Worm (Caenorhabditis elegans) whole organism, young adult: ENCODE results near the gene F38A1.9.

Source experiments
- B0035.1 ChIP-seq: sonication (generic microtip); optimal IDR thresholded peaks from 2 replicates; lab custom pipeline; 2016; ENCODE audit warnings: missing genetic modification characterization, mild to moderate bottlenecking, missing compliant biosample characterization, missing genotype, missing genetic modification reagents
- F22D6.2 ChIP-seq: sonication (generic microtip); optimal IDR thresholded peaks from 2 replicates; lab custom pipeline; 2016; ENCODE audit warnings: mild to moderate bottlenecking, missing genetic modification characterization, missing compliant biosample characterization
- F23B12.7 ChIP-seq: sonication (generic microtip); optimal IDR thresholded peaks from 2 replicates; lab custom pipeline; 2017; ENCODE audit warnings: missing genetic modification characterization, mild to moderate bottlenecking, missing compliant biosample characterization, antibody characterized with exemption, moderate library complexity; ENCODE audit not compliant: insufficient read depth
- F57C9.4 ChIP-seq: sonication (generic microtip); optimal IDR thresholded peaks from 2 replicates; lab custom pipeline; 2017; ENCODE audit warnings: mild to moderate bottlenecking, missing genetic modification characterization, missing compliant biosample characterization
- Y53F4B.3 ChIP-seq: fragments of 200-800 bp; sonication (Bioruptor generic); IDR thresholded peaks from 2 replicates; pipeline ENCODE4 v1.3.6; 2022; ENCODE audit warnings: missing genetic modification reagents, missing genetic modification characterization, missing compliant biosample characterization
- ZK185.1 ChIP-seq: sonication (generic microtip); optimal IDR thresholded peaks from 2 replicates; lab custom pipeline; 2016; ENCODE audit warnings: mild to moderate bottlenecking, missing genetic modification characterization, missing compliant biosample characterization; ENCODE audit not compliant: poor library complexity, severe bottlenecking
- akir-1 ChIP-seq: fragments of 200-800 bp; sonication (Bioruptor generic); optimal IDR thresholded peaks from 2 replicates; lab custom pipeline; 2018; ENCODE audit warnings: mild to moderate bottlenecking, missing genetic modification characterization, moderate library complexity, missing compliant biosample characterization
- aptf-2 ChIP-seq: fragments of 200-800 bp; sonication (Bioruptor generic); conservative IDR thresholded peaks from 2 replicates; pipeline ENCODE4 v1.3.6; 2022; ENCODE audit warnings: missing genetic modification reagents, missing genetic modification characterization, missing compliant biosample characterization
- cebp-2 ChIP-seq: fragments of 200-800 bp; sonication (Bioruptor generic); IDR thresholded peaks from 2 replicates; pipeline ENCODE4 v1.3.6; 2022; ENCODE audit warnings: missing genetic modification characterization, missing compliant biosample characterization
- ceh-79 ChIP-seq: sonication (generic microtip); optimal IDR thresholded peaks from 2 replicates; lab custom pipeline; 2017; ENCODE audit warnings: mild to moderate bottlenecking, missing genetic modification characterization, missing compliant biosample characterization
- chd-7 ChIP-seq: sonication (generic microtip); optimal IDR thresholded peaks from 2 replicates; lab custom pipeline; 2016; ENCODE audit warnings: mild to moderate bottlenecking, missing genetic modification characterization, moderate library complexity, missing compliant biosample characterization
- dox-1 ChIP-seq: fragments of 200-800 bp; sonication (Bioruptor generic); IDR thresholded peaks from 2 replicates; pipeline ENCODE4 v1.3.6; 2022; ENCODE audit warnings: missing genetic modification reagents, missing genetic modification characterization, missing compliant biosample characterization
- egl-18 ChIP-seq: fragments of 200-800 bp; sonication (Bioruptor generic); IDR thresholded peaks from 2 replicates; pipeline ENCODE4 v1.3.6; 2022; ENCODE audit warnings: missing genetic modification reagents, missing genetic modification characterization, missing compliant biosample characterization
- egrh-3 ChIP-seq: fragments of 200-800 bp; sonication (Bioruptor generic); IDR thresholded peaks from 2 replicates; pipeline ENCODE4 v1.3.6; 2022; ENCODE audit warnings: missing genetic modification reagents, missing genetic modification characterization, missing compliant biosample characterization
- hmg-1.2 ChIP-seq: fragments of 200-800 bp; sonication (Bioruptor generic); IDR thresholded peaks from 2 replicates; pipeline ENCODE4 v1.3.6; 2022; ENCODE audit warnings: missing genetic modification reagents, missing genetic modification characterization, missing compliant biosample characterization
- lin-26 ChIP-seq: fragments of 200-800 bp; sonication (Bioruptor generic); IDR thresholded peaks from 2 replicates; pipeline ENCODE4 v1.3.6; 2022; ENCODE audit warnings: missing genetic modification reagents, missing genetic modification characterization, missing compliant biosample characterization
- madf-6 ChIP-seq: fragments of 200-800 bp; sonication (Bioruptor generic); IDR thresholded peaks from 2 replicates; pipeline ENCODE4 v1.3.6; 2022; ENCODE audit warnings: missing genetic modification reagents, missing genetic modification characterization, missing compliant biosample characterization
- mcd-1 ChIP-seq: fragments of 200-800 bp; sonication (Bioruptor generic); IDR thresholded peaks from 2 replicates; pipeline ENCODE4 v1.3.6; 2022; ENCODE audit warnings: missing genetic modification reagents, missing genetic modification characterization, missing compliant biosample characterization
- mxl-1 ChIP-seq: sonication (generic microtip); optimal IDR thresholded peaks from 2 replicates; lab custom pipeline; 2016; ENCODE audit warnings: missing genetic modification characterization, missing compliant biosample characterization
- nfya-1 ChIP-seq: sonication (generic microtip); optimal IDR thresholded peaks from 2 replicates; lab custom pipeline; 2017; ENCODE audit warnings: antibody characterized with exemption, missing compliant biosample characterization, missing genetic modification characterization, borderline replicate concordance; ENCODE audit not compliant: insufficient read depth
- nfyb-1 ChIP-seq: fragments of 200-800 bp; sonication (Bioruptor generic); IDR thresholded peaks from 2 replicates; pipeline ENCODE4 v1.3.6; 2022; ENCODE audit warnings: missing genetic modification reagents, missing genetic modification characterization, missing compliant biosample characterization
- nhr-80 ChIP-seq: sonication (generic microtip); optimal IDR thresholded peaks from 2 replicates; lab custom pipeline; 2016; ENCODE audit warnings: missing genetic modification characterization, missing compliant biosample characterization
- repo-1 ChIP-seq: sonication (generic microtip); optimal IDR thresholded peaks from 2 replicates; lab custom pipeline; 2017; ENCODE audit warnings: mild to moderate bottlenecking, missing genetic modification characterization, missing compliant biosample characterization
- snpc-1.1 ChIP-seq: sonication (generic microtip); optimal IDR thresholded peaks from 2 replicates; lab custom pipeline; 2017; ENCODE audit warnings: missing genetic modification characterization, mild to moderate bottlenecking, missing compliant biosample characterization, antibody characterized with exemption, moderate library complexity, missing genotype, missing genetic modification reagents; ENCODE audit not compliant: insufficient read depth
- snpc-1.3 ChIP-seq: sonication (generic microtip); optimal IDR thresholded peaks from 2 replicates; lab custom pipeline; 2017; ENCODE audit warnings: missing genetic modification characterization, mild to moderate bottlenecking, missing compliant biosample characterization, antibody characterized with exemption, moderate library complexity, missing genotype, missing genetic modification reagents; ENCODE audit not compliant: insufficient read depth
- snpc-3.4 ChIP-seq: sonication (generic microtip); optimal IDR thresholded peaks from 2 replicates; lab custom pipeline; 2017; ENCODE audit warnings: missing genetic modification characterization, mild to moderate bottlenecking, missing compliant biosample characterization, antibody characterized with exemption, moderate library complexity, missing genotype, missing genetic modification reagents
- unc-130 ChIP-seq: sonication (generic microtip); optimal IDR thresholded peaks from 2 replicates; lab custom pipeline; 2016; ENCODE audit warnings: missing genetic modification reagents, missing genetic modification characterization, missing compliant biosample characterization
- zfh-2 ChIP-seq: fragments of 200-800 bp; sonication (Bioruptor generic); conservative IDR thresholded peaks from 2 replicates; pipeline ENCODE4 v1.3.6; 2022; ENCODE audit warnings: missing genetic modification reagents, missing genetic modification characterization, missing compliant biosample characterization
- ztf-3 ChIP-seq: fragments of 200-800 bp; sonication (Bioruptor generic); optimal IDR thresholded peaks from 2 replicates; lab custom pipeline; 2018; ENCODE audit warnings: mild to moderate bottlenecking, missing genetic modification characterization, missing compliant biosample characterization
- ztf-6 ChIP-seq: fragments of 200-800 bp; sonication (Bioruptor generic); IDR thresholded peaks from 2 replicates; pipeline ENCODE4 v1.3.6; 2022; ENCODE audit warnings: missing genetic modification reagents, missing genetic modification characterization, missing compliant biosample characterization

The F38A1.9 gene

DNA sequence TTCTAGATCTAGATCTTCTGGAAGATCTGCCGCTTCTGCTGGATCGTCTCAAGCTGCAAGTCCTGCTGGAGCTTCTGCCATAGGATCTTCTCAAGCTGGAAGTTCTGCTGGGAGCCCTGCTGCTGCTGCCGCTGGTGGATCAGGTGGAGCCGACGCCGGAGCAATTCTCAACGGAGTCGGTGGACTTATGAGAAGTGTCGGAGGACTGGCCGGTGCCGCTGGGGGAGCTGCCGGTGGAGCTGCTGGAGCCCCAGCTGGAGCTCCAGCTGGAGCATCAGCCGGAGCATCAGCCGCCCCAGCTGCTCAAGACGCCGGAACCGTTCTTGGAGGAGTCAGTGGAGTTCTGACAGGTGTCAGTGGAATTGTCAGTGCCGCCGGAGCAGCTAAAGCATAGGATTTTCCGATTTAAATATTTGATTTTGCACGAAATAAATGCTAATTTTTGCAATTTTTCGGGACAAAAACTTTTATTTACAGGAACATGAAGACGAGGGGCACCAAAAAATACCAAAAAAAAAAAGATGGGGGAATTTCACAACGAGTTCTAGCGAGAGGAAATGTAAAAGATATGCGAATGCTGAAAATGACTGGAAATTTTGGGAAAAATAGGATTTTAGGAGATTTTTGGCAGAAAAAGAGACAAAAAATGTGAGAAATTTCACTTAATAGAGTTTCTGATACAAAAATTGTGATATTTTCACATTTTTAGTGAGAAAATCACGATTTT lies 12.6 kb downstream of the F38A1.9 start:
- peak; percentile 96 for TF ChIP-seq zfh-2
- no peak for TF ChIP-seq ceh-79 (tag; lab: Kevin White, UChicago)
- 0 out of 2 replicates have a peak, but pooled peaks have one; percentile 19 for TF ChIP-seq dox-1 (GFP tag; lab: Robert Waterston, UW)
- TF ChIP-seq chd-7: peak; percentile 27
- 0 out of 2 replicates have a peak, but pooled peaks have one; percentile 28 for TF ChIP-seq madf-6 (GFP tag; lab: Robert Waterston, UW)
- TF ChIP-seq ztf-6 (GFP tag; lab: Robert Waterston, UW): no peak
- no peak for TF ChIP-seq ZK185.1 (tag; lab: Kevin White, UChicago)
- TF ChIP-seq ztf-3 (GFP tag; lab: Kevin White, UChicago): no peak
- no peak for TF ChIP-seq cebp-2 (GFP tag; lab: Robert Waterston, UW)
- no peak for TF ChIP-seq F23B12.7
- TF ChIP-seq egrh-3 (GFP tag; lab: Robert Waterston, UW): peak; percentile 98
- no peak for TF ChIP-seq snpc-1.1 (tag; lab: Kevin White, UChicago)
- 0 out of 2 replicates have a peak, but pooled peaks have one; percentile 23 for TF ChIP-seq mcd-1
- TF ChIP-seq snpc-1.3 (tag; lab: Kevin White, UChicago): no peak

DNA sequence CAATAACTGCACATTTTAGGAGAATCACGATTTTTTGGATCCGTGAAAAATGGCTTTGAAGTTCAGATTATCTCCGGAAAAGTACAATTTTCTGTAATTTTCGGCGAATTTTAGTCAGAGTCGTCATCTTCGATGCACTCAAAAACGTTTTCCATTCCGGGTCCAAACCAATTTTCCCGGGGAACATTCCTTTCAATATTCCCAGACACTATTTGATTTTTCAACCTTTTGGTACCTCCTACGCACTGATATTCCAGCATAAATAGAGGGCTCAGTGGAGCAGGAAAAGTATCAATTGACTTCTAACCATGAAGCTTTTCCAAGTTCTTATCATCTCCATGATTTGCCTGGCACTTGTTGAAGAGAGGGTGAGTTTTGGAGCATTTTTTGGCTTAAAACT lies 13.6 kb downstream of the F38A1.9 start, which contains the start of gene W09G12.6:
TSS of gene W09G12.6 (plus strand) at position 301 of the 400 bp plus-strand sequence.
- no peak for TF ChIP-seq aptf-2 (GFP tag; lab: Robert Waterston, UW)

DNA sequence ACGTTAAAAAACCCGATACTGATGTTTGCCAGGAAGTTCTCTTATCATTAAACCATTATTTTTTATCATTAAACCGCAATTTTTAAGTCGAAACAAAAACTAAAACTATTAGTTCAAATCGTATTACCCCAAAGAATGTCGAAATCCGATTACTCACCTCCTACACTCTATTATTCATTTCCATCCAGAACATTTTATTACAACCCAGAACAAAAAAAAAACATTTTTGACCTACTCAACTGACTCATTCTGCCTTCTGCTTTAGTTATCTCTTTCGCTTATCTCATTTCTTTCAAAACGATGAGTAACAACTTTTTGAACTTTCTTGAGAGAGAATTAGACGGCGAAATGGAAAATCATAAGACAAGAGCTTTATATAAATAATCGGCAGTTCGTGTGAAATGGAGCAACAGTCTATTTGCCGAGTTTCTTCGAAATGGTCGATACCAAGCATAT lies 16.4 kb downstream of the F38A1.9 start, which contains the start of gene W09G12.7:
TSS of gene W09G12.7 (plus strand) at position 406 of the 456 bp plus-strand sequence.
- peak; percentile 48 for TF ChIP-seq nhr-80
- no peak for TF ChIP-seq snpc-3.4
- TF ChIP-seq egl-18: no peak
- no peak for TF ChIP-seq F57C9.4 (tag; lab: Kevin White, UChicago)

DNA sequence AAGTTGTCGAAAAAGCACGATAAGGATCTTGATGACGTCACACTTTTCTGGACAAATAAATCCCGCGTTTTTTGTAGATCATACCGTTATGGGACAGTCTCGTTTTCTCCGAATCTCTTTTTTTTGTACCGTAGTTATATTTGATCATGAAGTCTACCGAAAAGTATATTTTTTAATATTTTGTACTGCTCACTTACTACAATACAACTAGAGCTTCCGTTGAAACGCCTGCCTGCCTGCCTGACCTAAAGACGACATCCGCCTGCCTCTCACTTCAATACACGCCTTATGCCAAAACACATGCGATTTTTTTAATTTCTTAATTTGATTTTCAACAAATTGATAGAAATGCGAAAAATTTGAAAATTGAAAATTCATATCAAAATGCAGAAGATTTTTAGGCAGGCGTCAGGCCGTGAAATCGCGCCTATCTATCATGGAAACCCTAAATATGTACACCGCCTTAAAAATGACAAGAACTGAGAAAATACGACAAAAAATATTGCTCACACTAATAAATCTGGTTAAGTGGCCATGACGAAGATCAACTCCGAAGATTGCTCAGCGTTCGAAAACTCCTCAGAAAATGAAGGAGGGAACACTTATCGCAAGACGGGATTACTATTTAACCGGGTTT lies 19.4 kb downstream of the F38A1.9 start, which contains the start of gene W09G12.8:
TSS of gene W09G12.8 (plus strand) at position 587 of the 637 bp plus-strand sequence.
- TF ChIP-seq lin-26 (GFP tag; lab: Robert Waterston, UW) (no peak), aptf-2 (GFP tag; lab: Robert Waterston, UW) (no peak), mxl-1 (no peak), hmg-1.2 (GFP tag; lab: Robert Waterston, UW) (no peak), Y53F4B.3 (GFP tag; lab: Robert Waterston, UW) (no peak), repo-1 (no peak)

DNA sequence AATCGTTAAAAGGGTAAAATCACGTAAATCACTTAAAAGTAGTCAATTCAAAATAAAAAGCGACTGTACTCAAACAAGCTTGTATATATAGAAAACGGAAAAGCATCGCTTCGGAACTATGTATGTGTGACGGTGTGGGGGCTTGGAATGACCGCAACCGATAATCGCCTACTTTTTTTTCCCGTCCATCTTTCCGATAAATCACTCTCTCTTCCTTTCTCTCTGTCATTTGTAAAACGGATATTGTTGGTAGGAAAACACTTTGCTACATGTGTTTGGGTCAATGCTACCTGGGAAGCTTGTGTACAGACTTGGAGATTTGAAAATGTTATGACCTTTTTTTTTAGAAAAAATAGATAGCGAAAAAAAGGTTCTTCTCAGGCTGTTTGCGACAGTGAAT lies 20.4 kb downstream of the F38A1.9 start:
- no peak for TF ChIP-seq zfh-2
- no peak for TF ChIP-seq F22D6.2
- no peak for TF ChIP-seq nfya-1
- TF ChIP-seq akir-1 (GFP tag; lab: Kevin White, UChicago): no peak
- TF ChIP-seq unc-130: no peak
- TF ChIP-seq B0035.1 (tag; lab: Kevin White, UChicago): no peak
- no peak for TF ChIP-seq nfyb-1 (GFP tag; lab: Robert Waterston, UW)
